Fruit fly (Drosophila melanogaster) whole organism, adult: ENCODE data around the gene Rbcn-3B.
A peak's percentile ranks its signal among the peaks of the same experiment; 100 is the strongest.

Source experiments
- CG11617 ChIP-seq: fragments of 200-800 bp; sonication (Bioruptor generic); optimal IDR thresholded peaks from 2 replicates; lab custom pipeline; 2017; ENCODE audit warnings: mild to moderate bottlenecking, missing biosample characterization, missing genetic modification reagents, missing genetic modification characterization
- CG12768 ChIP-seq: fragments of 200-800 bp; sonication (Bioruptor generic); optimal IDR thresholded peaks from 2 replicates; lab custom pipeline; 2017; ENCODE audit warnings: missing biosample characterization, missing genetic modification characterization, mild to moderate bottlenecking, moderate library complexity, missing genetic modification reagents
- CG14711 ChIP-seq: fragments of 200-800 bp; sonication (Bioruptor generic); optimal IDR thresholded peaks from 2 replicates; lab custom pipeline; 2018; ENCODE audit warnings: missing biosample characterization, mild to moderate bottlenecking, missing genetic modification characterization, moderate library complexity
- CG1620 ChIP-seq: fragments of 200-800 bp; sonication (Bioruptor generic); optimal IDR thresholded peaks from 2 replicates; lab custom pipeline; 2016; ENCODE audit warnings: missing biosample characterization, missing genetic modification characterization
- CG33017 ChIP-seq: fragments of 200-800 bp; sonication (Bioruptor generic); optimal IDR thresholded peaks from 2 replicates; lab custom pipeline; 2018; ENCODE audit warnings: missing biosample characterization, mild to moderate bottlenecking, missing genetic modification characterization, moderate library complexity
- CG5204 ChIP-seq: fragments of 200-800 bp; sonication (Bioruptor generic); optimal IDR thresholded peaks from 2 replicates; lab custom pipeline; 2016; ENCODE audit warnings: missing biosample characterization, missing genetic modification characterization
- CG7045 ChIP-seq: fragments of 200-800 bp; sonication (Bioruptor generic); optimal IDR thresholded peaks from 2 replicates; lab custom pipeline; 2017; ENCODE audit warnings: missing biosample characterization, mild to moderate bottlenecking, missing genetic modification characterization
- CG7101 ChIP-seq: fragments of 200-800 bp; sonication (Bioruptor generic); optimal IDR thresholded peaks from 2 replicates; lab custom pipeline; 2018; ENCODE audit warnings: missing biosample characterization, mild to moderate bottlenecking, missing genetic modification characterization, moderate library complexity
- Clk ChIP-seq: fragments of 200-800 bp; sonication (Bioruptor generic); optimal IDR thresholded peaks from 2 replicates; lab custom pipeline; 2017; ENCODE audit warnings: missing biosample characterization, missing genetic modification characterization
- Crg-1 ChIP-seq: fragments of 200-800 bp; sonication (Bioruptor generic); optimal IDR thresholded peaks from 2 replicates; lab custom pipeline; 2016; ENCODE audit warnings: missing biosample characterization, missing genetic modification characterization
- Hr96 ChIP-seq: fragments of 200-800 bp; sonication (Bioruptor generic); optimal IDR thresholded peaks from 2 replicates; lab custom pipeline; 2016; ENCODE audit warnings: missing biosample characterization, missing genetic modification characterization
- Mnt ChIP-seq: fragments of 200-800 bp; sonication (Bioruptor generic); optimal IDR thresholded peaks from 2 replicates; lab custom pipeline; 2016; ENCODE audit warnings: missing biosample characterization, mild to moderate bottlenecking, missing genetic modification characterization
- bab1 ChIP-seq: fragments of 200-800 bp; sonication (Bioruptor generic); optimal IDR thresholded peaks from 3 replicates; lab custom pipeline; 2019; ENCODE audit warnings: missing biosample characterization, mild to moderate bottlenecking, missing genetic modification characterization, moderate library complexity
- cic ChIP-seq: fragments of 200-800 bp; sonication (Bioruptor generic); optimal IDR thresholded peaks from 2 replicates; lab custom pipeline; 2017; ENCODE audit warnings: missing biosample characterization, mild to moderate bottlenecking, missing genetic modification characterization, moderate library complexity
- cnc ChIP-seq, 2 experiments: fragments of >200 bp; optimal IDR thresholded peaks; 2 replicates each; lab custom pipeline; 2017
- kay ChIP-seq: fragments of 200-800 bp; sonication (Bioruptor generic); peaks from one replicate; lab custom pipeline; 2016; ENCODE audit warnings: missing biosample characterization, missing genetic modification characterization, borderline replicate concordance
- ovo ChIP-seq: fragments of 200-800 bp; sonication (Bioruptor generic); optimal IDR thresholded peaks from 2 replicates; lab custom pipeline; 2016; ENCODE audit warnings: missing biosample characterization, missing genetic modification characterization
- pad ChIP-seq: fragments of 200-800 bp; sonication (Bioruptor generic); optimal IDR thresholded peaks from 3 replicates; lab custom pipeline; 2017; ENCODE audit warnings: missing biosample characterization, missing genetic modification characterization, mild to moderate bottlenecking, moderate library complexity, missing genetic modification reagents
- tj ChIP-seq: fragments of 200-800 bp; sonication (Bioruptor generic); optimal IDR thresholded peaks from 3 replicates; lab custom pipeline; 2017; ENCODE audit warnings: missing biosample characterization, mild to moderate bottlenecking, missing genetic modification characterization, moderate library complexity
- toe ChIP-seq: fragments of 200-800 bp; sonication (Bioruptor generic); optimal IDR thresholded peaks from 2 replicates; lab custom pipeline; 2016; ENCODE audit warnings: missing biosample characterization, missing genetic modification characterization

The Rbcn-3B gene

dm6 chrX:1907727-1908264 lies 924 bp upstream of the Rbcn-3B start, which contains the start of gene mip130:
Gene mip130, plus strand, starts transcription at chrX:1908239.
- peak; percentile 79 for TF ChIP-seq bab1
- no peak for TF ChIP-seq cic
- TF ChIP-seq CG7101 (tag; lab: Kevin White, UChicago), result peak; percentile 83
- TF ChIP-seq Hr96, result peak; percentile 78
- TF ChIP-seq cnc (optimal IDR thresholded peaks at IDR 0.05; lab: Kevin White, UChicago), result no peak
- TF ChIP-seq CG12768 (GFP tag; lab: Kevin White, UChicago), result peak; percentile 75
- TF ChIP-seq toe, result peak; percentile 51
- TF ChIP-seq CG5204 (GFP tag; lab: Kevin White, UChicago), result peak; percentile 25
- peak; percentile 46 for TF ChIP-seq ovo (GFP tag; lab: Kevin White, UChicago)
- peak; percentile 46 for TF ChIP-seq pad
- peak; percentile 67 for TF ChIP-seq Mnt
- TF ChIP-seq CG33017, result peak; percentile 42
- peak; percentile 81 for TF ChIP-seq CG11617 (GFP tag; lab: Kevin White, UChicago)
- peak; percentile 17 for TF ChIP-seq CG7045 (GFP tag; lab: Kevin White, UChicago)
- no peak for TF ChIP-seq kay (GFP tag; lab: Kevin White, UChicago)
- TF ChIP-seq CG1620 (GFP tag; lab: Kevin White, UChicago), result peak; percentile 50
- peak; percentile 70 for TF ChIP-seq CG14711 (tag; lab: Kevin White, UChicago)
- peak; percentile 55 for TF ChIP-seq Crg-1 (GFP tag; lab: Kevin White, UChicago)
- peak; percentile 57 for TF ChIP-seq tj
- TF ChIP-seq Clk, result no peak

DNA sequence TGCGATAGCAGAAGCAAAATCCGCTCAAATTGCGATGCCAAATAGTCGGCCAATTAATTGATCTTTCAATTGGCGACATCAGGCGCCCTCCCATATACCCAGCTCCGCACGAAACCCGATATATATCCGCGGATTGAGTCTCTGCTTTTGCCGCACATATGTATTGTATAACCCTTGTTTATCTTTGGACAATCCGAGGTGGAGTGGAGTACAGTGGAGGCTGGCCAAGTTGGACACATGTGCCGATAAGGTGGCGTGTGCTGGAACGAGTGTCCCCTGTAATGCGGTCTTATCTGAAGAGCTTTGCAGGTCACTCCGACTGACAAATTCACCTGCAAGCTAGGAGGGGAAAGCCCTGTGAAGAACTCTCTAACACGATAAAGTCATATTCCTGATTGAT lies 813 bp downstream of the Rbcn-3B start:
- TF ChIP-seq CG1620 (GFP tag; lab: Kevin White, UChicago), result no peak
- TF ChIP-seq toe, result no peak
- TF ChIP-seq pad, result peak; percentile 23
- TF ChIP-seq cic, result peak; percentile 20
- TF ChIP-seq Mnt, result peak; percentile 28
- TF ChIP-seq Crg-1 (GFP tag; lab: Kevin White, UChicago), result no peak

- TF ChIP-seq kay (GFP tag; lab: Kevin White, UChicago) (no peak), ovo (GFP tag; lab: Kevin White, UChicago) (no peak), toe (no peak), Mnt (peak; percentile 66), CG7045 (GFP tag; lab: Kevin White, UChicago) (no peak), Hr96 (no peak), cic (peak; percentile 38), CG1620 (GFP tag; lab: Kevin White, UChicago) (peak; percentile 25), CG7101 (tag; lab: Kevin White, UChicago) (peak; percentile 15), CG5204 (GFP tag; lab: Kevin White, UChicago) (no peak), Crg-1 (GFP tag; lab: Kevin White, UChicago) (no peak), tj (no peak), CG14711 (tag; lab: Kevin White, UChicago) (peak; percentile 58), pad (peak; percentile 13), bab1 (peak; percentile 38), Clk (no peak), CG12768 (GFP tag; lab: Kevin White, UChicago) (no peak)
Measured at dm6 chrX:1922765-1923501, 14.2 kb downstream of the Rbcn-3B start, which contains the start of the genes eIF2Bepsilon and Ocrl. Gene eIF2Bepsilon, minus strand, starts transcription at chrX:1922874. Gene Ocrl, plus strand, starts transcription at chrX:1922981.

DNA sequence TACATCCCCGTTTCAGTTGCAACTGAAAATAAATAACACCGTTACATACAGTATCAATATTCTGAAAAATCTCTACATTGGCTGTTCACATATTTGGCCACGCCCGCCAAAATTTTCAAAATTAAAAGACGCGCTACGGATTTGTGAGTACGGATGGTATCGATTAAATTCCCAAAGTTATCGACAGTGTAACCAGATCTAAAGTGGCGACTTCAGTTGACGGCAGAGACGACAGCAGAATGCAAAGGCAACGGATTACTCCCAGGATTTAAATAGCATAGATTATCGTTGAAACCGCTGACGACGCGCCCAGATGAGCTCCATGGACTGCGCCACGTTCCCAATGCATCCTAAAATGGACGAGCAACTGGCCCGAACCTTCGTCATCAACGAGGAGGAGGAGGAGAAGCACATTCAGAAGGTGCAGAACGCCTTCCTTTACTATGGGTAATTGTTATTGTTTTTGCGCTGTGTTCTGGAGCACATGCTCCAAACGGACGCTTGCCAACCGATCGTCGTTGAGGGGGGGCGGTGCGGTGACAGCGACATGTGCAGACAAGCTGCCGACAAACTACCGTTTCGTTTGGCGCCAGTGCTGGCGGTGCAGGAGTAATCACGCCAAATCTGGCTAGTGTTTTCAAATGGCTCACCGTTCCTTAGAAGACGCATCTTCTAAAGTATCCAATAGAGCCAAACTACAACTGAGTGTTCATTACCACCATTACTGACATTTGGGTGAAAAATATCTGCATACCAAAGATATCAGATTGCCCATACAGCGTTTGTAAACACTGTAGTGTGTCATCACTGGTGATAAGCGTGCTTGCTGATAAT lies 19.0 kb downstream of the Rbcn-3B start, which contains the start of gene CG11596:
Gene CG11596, plus strand, starts transcription at position 211 of the 834 bp plus-strand sequence.
- no peak for TF ChIP-seq CG12768 (GFP tag; lab: Kevin White, UChicago)
- no peak for TF ChIP-seq cnc (optimal IDR thresholded peaks at IDR 0.05; lab: Kevin White, UChicago)
- no peak for TF ChIP-seq CG33017
- TF ChIP-seq CG7045 (GFP tag; lab: Kevin White, UChicago), result no peak
- TF ChIP-seq CG7101 (tag; lab: Kevin White, UChicago), result peak; percentile 18
- peak; percentile 34 for TF ChIP-seq CG11617 (GFP tag; lab: Kevin White, UChicago)
- TF ChIP-seq CG1620 (GFP tag; lab: Kevin White, UChicago), result no peak
- TF ChIP-seq toe, result no peak
- TF ChIP-seq CG5204 (GFP tag; lab: Kevin White, UChicago), result no peak
- no peak for TF ChIP-seq Hr96
- no peak for TF ChIP-seq cic
- no peak for TF ChIP-seq Crg-1 (GFP tag; lab: Kevin White, UChicago)
- TF ChIP-seq CG14711 (tag; lab: Kevin White, UChicago), result no peak
- TF ChIP-seq tj, result peak; percentile 56
- peak; percentile 52 for TF ChIP-seq pad
- TF ChIP-seq bab1, result peak; percentile 30
- no peak for TF ChIP-seq kay (GFP tag; lab: Kevin White, UChicago)
- no peak for TF ChIP-seq Clk
- peak; percentile 97 for TF ChIP-seq Mnt
- peak; percentile 78 for TF ChIP-seq ovo (GFP tag; lab: Kevin White, UChicago)

DNA sequence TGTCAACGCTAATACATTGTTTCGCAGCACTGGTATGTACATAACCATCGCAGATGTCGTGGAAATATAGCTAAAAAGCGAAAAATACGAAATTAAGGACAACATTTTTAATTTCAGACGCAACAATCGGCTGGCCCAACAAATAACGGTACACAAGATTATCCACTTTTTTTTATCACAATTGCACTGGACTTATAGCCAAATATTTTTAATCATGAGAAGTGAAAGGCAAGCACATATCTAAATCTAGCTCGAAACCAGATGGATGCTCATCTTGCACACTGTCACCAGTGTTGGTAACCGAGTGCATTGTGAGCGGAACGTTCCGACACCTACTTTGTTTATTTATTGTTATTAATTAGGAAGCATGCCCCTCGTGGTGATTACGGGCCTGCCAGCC lies 31.3 kb downstream of the Rbcn-3B start, which contains the start of the genes CG3857 and CG3587:
Gene CG3857, minus strand, starts transcription at position 21 of the 400 bp plus-strand sequence.
Gene CG3587, plus strand, starts transcription at position 288 of the 400 bp plus-strand sequence.
- TF ChIP-seq Mnt (peak; percentile 86), tj (peak; percentile 82), cic (no peak), CG7101 (tag; lab: Kevin White, UChicago) (peak; percentile 82), CG11617 (GFP tag; lab: Kevin White, UChicago) (peak; percentile 82), CG5204 (GFP tag; lab: Kevin White, UChicago) (peak; percentile 81), Clk (no peak), toe (peak; percentile 68), CG7045 (GFP tag; lab: Kevin White, UChicago) (peak; percentile 54), CG1620 (GFP tag; lab: Kevin White, UChicago) (peak; percentile 81), bab1 (peak; percentile 78), Hr96 (peak; percentile 87), CG14711 (tag; lab: Kevin White, UChicago) (peak; percentile 59), CG33017 (peak; percentile 59), Crg-1 (GFP tag; lab: Kevin White, UChicago) (peak; percentile 86), CG12768 (GFP tag; lab: Kevin White, UChicago) (peak; percentile 69), ovo (GFP tag; lab: Kevin White, UChicago) (peak; percentile 73), cnc (optimal IDR thresholded peaks at IDR 0.05; lab: Kevin White, UChicago) (no peak), kay (GFP tag; lab: Kevin White, UChicago) (no peak), pad (peak; percentile 80)
